Worm (Caenorhabditis elegans) whole organism, late embryonic: ENCODE measurements around the gene nhr-61.

Source experiments
- C08G9.2 ChIP-seq: sonication (generic microtip); optimal IDR thresholded peaks from 2 replicates; lab custom pipeline; 2016; ENCODE audit warnings: mild to moderate bottlenecking, missing genetic modification characterization, moderate library complexity, missing compliant biosample characterization
- K09A11.1 ChIP-seq: sonication (generic microtip); optimal IDR thresholded peaks from 2 replicates; lab custom pipeline; 2017; ENCODE audit warnings: antibody characterized with exemption, mild to moderate bottlenecking, missing genetic modification characterization, missing compliant biosample characterization; ENCODE audit not compliant: insufficient read depth
- Y22D7AL.16 ChIP-seq: sonication (generic microtip); optimal IDR thresholded peaks from 2 replicates; lab custom pipeline; 2016; ENCODE audit warnings: missing genetic modification characterization, missing compliant biosample characterization
- ahr-1 ChIP-seq: sonication (generic microtip); optimal IDR thresholded peaks from 2 replicates; lab custom pipeline; 2016; ENCODE audit warnings: missing genetic modification characterization, missing compliant biosample characterization
- ama-1 ChIP-seq: fragments of 150-350 bp; optimal IDR thresholded peaks from 2 replicates; lab custom pipeline; 2014
- ceh-14 ChIP-seq: sonication (generic microtip); optimal IDR thresholded peaks from 2 replicates; lab custom pipeline; 2016; ENCODE audit warnings: missing genotype, missing genetic modification characterization, missing compliant biosample characterization
- ceh-18 ChIP-seq: sonication (generic microtip); optimal IDR thresholded peaks from 2 replicates; lab custom pipeline; 2016; ENCODE audit warnings: missing genetic modification characterization, missing compliant biosample characterization
- ceh-2 ChIP-seq: sonication (generic microtip); optimal IDR thresholded peaks from 2 replicates; lab custom pipeline; 2016; ENCODE audit warnings: missing genotype, missing genetic modification characterization, missing compliant biosample characterization
- ceh-22 ChIP-seq: sonication (generic microtip); optimal IDR thresholded peaks from 2 replicates; lab custom pipeline; 2017; ENCODE audit warnings: missing biosample characterization, missing genetic modification characterization
- ceh-31 ChIP-seq: sonication (generic microtip); optimal IDR thresholded peaks from 2 replicates; lab custom pipeline; 2016; ENCODE audit warnings: missing genetic modification characterization, missing compliant biosample characterization
- ceh-45 ChIP-seq: fragments of 200-800 bp; sonication (Bioruptor generic); IDR thresholded peaks from 2 replicates; pipeline ENCODE4 v1.3.6; 2022; ENCODE audit warnings: missing genetic modification reagents, missing genetic modification characterization, missing compliant biosample characterization
- dmd-4 ChIP-seq: sonication (generic microtip); optimal IDR thresholded peaks from 2 replicates; lab custom pipeline; 2016; ENCODE audit warnings: borderline replicate concordance, missing genetic modification characterization, missing compliant biosample characterization
- dve-1 ChIP-seq: sonication (generic microtip); optimal IDR thresholded peaks from 2 replicates; lab custom pipeline; 2017; ENCODE audit warnings: antibody characterized with exemption, mild to moderate bottlenecking, missing genetic modification characterization, missing compliant biosample characterization
- elt-4 ChIP-seq: sonication (generic microtip); optimal IDR thresholded peaks from 2 replicates; lab custom pipeline; 2016; ENCODE audit warnings: missing genetic modification characterization, missing compliant biosample characterization
- fax-1 ChIP-seq: sonication (generic microtip); optimal IDR thresholded peaks from 2 replicates; lab custom pipeline; 2016; ENCODE audit warnings: missing genotype, missing genetic modification characterization, missing compliant biosample characterization
- fkh-6 ChIP-seq: sonication (generic microtip); optimal IDR thresholded peaks from 2 replicates; lab custom pipeline; 2016; ENCODE audit warnings: missing genetic modification characterization, missing compliant biosample characterization
- gmeb-2 ChIP-seq: sonication (generic microtip); optimal IDR thresholded peaks from 2 replicates; lab custom pipeline; 2016; ENCODE audit warnings: missing genetic modification characterization, inconsistent platforms, missing compliant biosample characterization
- hlh-30 ChIP-seq: sonication (generic microtip); optimal IDR thresholded peaks from 2 replicates; lab custom pipeline; 2017; ENCODE audit warnings: antibody characterized with exemption, missing genetic modification characterization, missing compliant biosample characterization; ENCODE audit not compliant: insufficient read depth
- hlh-8 ChIP-seq: sonication (generic microtip); optimal IDR thresholded peaks from 2 replicates; lab custom pipeline; 2016; ENCODE audit warnings: missing genotype, missing genetic modification characterization, missing compliant biosample characterization
- lim-6 ChIP-seq: sonication (generic microtip); optimal IDR thresholded peaks from 2 replicates; lab custom pipeline; 2016; ENCODE audit warnings: missing genetic modification characterization, missing compliant biosample characterization
- lin-11 ChIP-seq: fragments of 200-800 bp; sonication (Bioruptor generic); optimal IDR thresholded peaks from 2 replicates; lab custom pipeline; 2018; ENCODE audit warnings: mild to moderate bottlenecking, missing genetic modification characterization, missing compliant biosample characterization
- mec-3 ChIP-seq: sonication (generic microtip); optimal IDR thresholded peaks from 2 replicates; lab custom pipeline; 2016; ENCODE audit warnings: borderline replicate concordance, missing genetic modification characterization, missing compliant biosample characterization
- nfya-1 ChIP-seq: sonication (generic microtip); optimal IDR thresholded peaks from 2 replicates; lab custom pipeline; 2017; ENCODE audit warnings: missing genetic modification characterization, mild to moderate bottlenecking, missing compliant biosample characterization, antibody characterized with exemption, moderate library complexity
- nhr-11 ChIP-seq: fragments of 150-350 bp; optimal IDR thresholded peaks from 2 replicates; lab custom pipeline; 2014; ENCODE audit warnings: missing biosample characterization, missing genetic modification characterization
- npax-4 ChIP-seq: sonication (generic microtip); optimal IDR thresholded peaks from 2 replicates; lab custom pipeline; 2016; ENCODE audit warnings: missing genetic modification characterization, missing compliant biosample characterization
- pha-4 ChIP-seq: fragments of 150-350 bp; optimal IDR thresholded peaks from 2 replicates; lab custom pipeline; 2018; ENCODE audit warnings: missing biosample characterization, missing genetic modification reagents, missing genetic modification characterization
- pros-1 ChIP-seq: fragments of 150-350 bp; optimal IDR thresholded peaks from 2 replicates; lab custom pipeline; 2014; ENCODE audit warnings: missing biosample characterization, missing genetic modification reagents, missing genetic modification characterization
- rnt-1 ChIP-seq: sonication (generic microtip); optimal IDR thresholded peaks from 2 replicates; lab custom pipeline; 2016; ENCODE audit warnings: missing genetic modification characterization, missing compliant biosample characterization
- sdc-2 ChIP-seq: sonication (generic microtip); optimal IDR thresholded peaks from 2 replicates; lab custom pipeline; 2016; ENCODE audit warnings: missing genotype, missing genetic modification characterization, missing compliant biosample characterization
- sox-2 ChIP-seq: fragments of 200-800 bp; sonication (Bioruptor generic); IDR thresholded peaks from 2 replicates; pipeline ENCODE4 v1.3.6; 2022; ENCODE audit warnings: missing genetic modification reagents, missing genetic modification characterization, missing compliant biosample characterization
- sox-4 ChIP-seq: sonication (generic microtip); optimal IDR thresholded peaks from 2 replicates; lab custom pipeline; 2017; ENCODE audit warnings: mild to moderate bottlenecking, missing genetic modification characterization, inconsistent platforms, missing compliant biosample characterization
- syd-9 ChIP-seq: sonication (generic microtip); optimal IDR thresholded peaks from 2 replicates; lab custom pipeline; 2016; ENCODE audit warnings: mild to moderate bottlenecking, missing genetic modification characterization, moderate library complexity, missing compliant biosample characterization
- tbx-2 ChIP-seq: sonication (generic microtip); optimal IDR thresholded peaks from 2 replicates; lab custom pipeline; 2016; ENCODE audit warnings: missing genetic modification characterization, missing compliant biosample characterization
- unc-42 ChIP-seq: sonication (generic microtip); optimal IDR thresholded peaks from 2 replicates; lab custom pipeline; 2016; ENCODE audit warnings: missing genotype, missing genetic modification characterization, missing compliant biosample characterization
- unc-55 ChIP-seq: sonication (generic microtip); optimal IDR thresholded peaks from 2 replicates; lab custom pipeline; 2017; ENCODE audit warnings: missing biosample characterization, missing genetic modification reagents, missing genetic modification characterization
- unc-86 ChIP-seq: sonication (generic microtip); optimal IDR thresholded peaks from 2 replicates; lab custom pipeline; 2016; ENCODE audit warnings: missing genetic modification characterization, missing compliant biosample characterization
- ztf-16 ChIP-seq: sonication (generic microtip); optimal IDR thresholded peaks from 2 replicates; lab custom pipeline; 2017; ENCODE audit warnings: missing genetic modification characterization, missing compliant biosample characterization

nhr-61 gene

DNA sequence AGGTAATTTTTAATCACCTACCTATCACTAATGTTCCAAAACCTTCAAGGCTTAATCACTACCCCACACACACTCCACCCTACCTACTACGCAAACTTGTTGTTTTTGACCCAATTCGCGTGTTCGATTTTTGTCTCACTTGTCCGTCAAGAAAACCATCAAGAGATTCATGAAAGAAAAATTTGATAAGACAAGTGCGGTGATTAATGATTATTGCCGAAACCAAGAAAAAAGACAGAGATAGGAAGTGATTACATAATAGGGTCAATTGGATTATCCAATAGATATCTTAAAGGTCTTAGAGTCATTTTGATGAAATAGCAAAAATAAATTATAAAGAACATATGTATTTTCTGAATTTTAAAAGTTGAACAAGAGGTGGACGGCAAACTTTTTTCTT is 25.9 kb upstream of the nhr-61 start:
- TF ChIP-seq K09A11.1 (tag; lab: Kevin White, UChicago) (no peak), ama-1 (lab: Kevin White, UChicago) (no peak), Y22D7AL.16 (tag; lab: Kevin White, UChicago) (no peak), ceh-45 (GFP tag; lab: Robert Waterston, UW) (no peak), hlh-8 (tag; lab: Kevin White, UChicago) (no peak), dmd-4 (tag; lab: Kevin White, UChicago) (no peak)

DNA sequence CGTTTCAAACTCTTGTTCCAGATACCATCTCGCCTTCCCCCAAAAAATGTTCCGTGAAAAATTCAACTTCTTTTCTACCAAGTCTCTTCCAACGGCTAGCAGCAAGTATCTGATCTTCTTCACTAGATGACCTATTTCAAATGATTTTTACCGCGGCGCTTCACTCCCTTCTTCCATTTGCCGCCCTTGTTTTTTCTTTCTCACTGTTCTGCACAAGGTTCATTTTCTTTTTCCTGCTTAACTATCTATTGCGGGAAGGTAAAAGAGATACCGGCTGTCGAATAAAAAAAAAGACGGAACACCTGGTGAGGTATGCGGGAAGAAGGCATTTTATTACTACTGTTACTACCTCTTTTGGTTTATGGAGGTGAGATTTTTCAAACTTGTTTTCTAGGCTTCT is 24.7 kb upstream of the nhr-61 start, which contains the start of gene cdh-7:
Gene cdh-7 (plus strand): TSS at position 214 of the 400 bp plus-strand sequence.
- TF ChIP-seq sox-4 (tag; lab: Kevin White, UChicago) = no peak
- no peak for TF ChIP-seq unc-86 (tag; lab: Kevin White, UChicago)
- TF ChIP-seq nhr-11 (tag; lab: Kevin White, UChicago) = no peak
- TF ChIP-seq ztf-16 (tag; lab: Kevin White, UChicago) = no peak
- no peak for TF ChIP-seq dmd-4 (tag; lab: Kevin White, UChicago)
- no peak for TF ChIP-seq gmeb-2 (tag; lab: Kevin White, UChicago)
- TF ChIP-seq unc-42 (tag; lab: Kevin White, UChicago) = no peak
- no peak for TF ChIP-seq syd-9
- no peak for TF ChIP-seq ahr-1 (tag; lab: Kevin White, UChicago)
- TF ChIP-seq ceh-22 (tag; lab: Kevin White, UChicago) = no peak
- no peak for TF ChIP-seq rnt-1 (tag; lab: Kevin White, UChicago)
- TF ChIP-seq lim-6 = no peak
- no peak for TF ChIP-seq ceh-14
- no peak for TF ChIP-seq elt-4 (tag; lab: Kevin White, UChicago)
- TF ChIP-seq unc-55 = no peak
- TF ChIP-seq npax-4 = no peak
- TF ChIP-seq ama-1 (lab: Kevin White, UChicago) = no peak
- TF ChIP-seq hlh-30 (tag; lab: Kevin White, UChicago) = no peak
- no peak for TF ChIP-seq tbx-2 (tag; lab: Kevin White, UChicago)
- TF ChIP-seq, all 69 proteins: peak for 0

ce11 chrII:14841253-14841652 is 22.9 kb upstream of the nhr-61 start:
- TF ChIP-seq ceh-2 (tag; lab: Kevin White, UChicago) = no peak
- TF ChIP-seq pros-1 (tag; lab: Kevin White, UChicago) = no peak
- TF ChIP-seq lin-11 (tag; lab: Kevin White, UChicago) = no peak
- TF ChIP-seq sdc-2 = no peak
- TF ChIP-seq ceh-14 = no peak
- no peak for TF ChIP-seq fkh-6 (tag; lab: Kevin White, UChicago)
- no peak for TF ChIP-seq sox-2 (GFP tag; lab: Robert Waterston, UW)
- TF ChIP-seq C08G9.2 (tag; lab: Kevin White, UChicago) = no peak
- TF ChIP-seq tbx-2 (tag; lab: Kevin White, UChicago) = no peak
- TF ChIP-seq pha-4 (tag; lab: Kevin White, UChicago) = no peak
- TF ChIP-seq nhr-11 (tag; lab: Kevin White, UChicago) = no peak
- no peak for TF ChIP-seq nfya-1 (tag; lab: Kevin White, UChicago)
- TF ChIP-seq fax-1 (tag; lab: Kevin White, UChicago) = no peak
- no peak for TF ChIP-seq dve-1 (tag; lab: Kevin White, UChicago)
- TF ChIP-seq ceh-18 (tag; lab: Kevin White, UChicago) = no peak
- TF ChIP-seq ceh-31 (tag; lab: Kevin White, UChicago) = no peak
- no peak for TF ChIP-seq mec-3 (tag; lab: Kevin White, UChicago)
